Worm (Caenorhabditis elegans) whole organism, L4/young adult: ENCODE results near the gene vha-13.

Experiments
- W03F9.2 ChIP-seq: fragments of 150-350 bp; optimal IDR thresholded peaks from 2 replicates; lab custom pipeline; 2014; ENCODE audit warnings: missing biosample characterization, missing genetic modification characterization
- dao-5 ChIP-seq: sonication (generic microtip); optimal IDR thresholded peaks from 2 replicates; lab custom pipeline; 2016; ENCODE audit warnings: missing genotype, missing genetic modification characterization, moderate library complexity, missing compliant biosample characterization
- him-1 ChIP-seq: sonication (generic microtip); optimal IDR thresholded peaks from 2 replicates; lab custom pipeline; 2016; ENCODE audit warnings: missing genotype, missing genetic modification reagents, missing genetic modification characterization, missing compliant biosample characterization

Gene vha-13

ce11 chrV:14322743-14323142, 28.8 kb upstream of the vha-13 start, which contains the start of gene F47B8.3:
F47B8.3 (minus strand) TSS chrV:14323003.
- TF ChIP-seq him-1 (tag; lab: Kevin White, UChicago) (no peak), W03F9.2 (tag; lab: Kevin White, UChicago) (no peak), dao-5 (tag; lab: Kevin White, UChicago) (no peak)

DNA sequence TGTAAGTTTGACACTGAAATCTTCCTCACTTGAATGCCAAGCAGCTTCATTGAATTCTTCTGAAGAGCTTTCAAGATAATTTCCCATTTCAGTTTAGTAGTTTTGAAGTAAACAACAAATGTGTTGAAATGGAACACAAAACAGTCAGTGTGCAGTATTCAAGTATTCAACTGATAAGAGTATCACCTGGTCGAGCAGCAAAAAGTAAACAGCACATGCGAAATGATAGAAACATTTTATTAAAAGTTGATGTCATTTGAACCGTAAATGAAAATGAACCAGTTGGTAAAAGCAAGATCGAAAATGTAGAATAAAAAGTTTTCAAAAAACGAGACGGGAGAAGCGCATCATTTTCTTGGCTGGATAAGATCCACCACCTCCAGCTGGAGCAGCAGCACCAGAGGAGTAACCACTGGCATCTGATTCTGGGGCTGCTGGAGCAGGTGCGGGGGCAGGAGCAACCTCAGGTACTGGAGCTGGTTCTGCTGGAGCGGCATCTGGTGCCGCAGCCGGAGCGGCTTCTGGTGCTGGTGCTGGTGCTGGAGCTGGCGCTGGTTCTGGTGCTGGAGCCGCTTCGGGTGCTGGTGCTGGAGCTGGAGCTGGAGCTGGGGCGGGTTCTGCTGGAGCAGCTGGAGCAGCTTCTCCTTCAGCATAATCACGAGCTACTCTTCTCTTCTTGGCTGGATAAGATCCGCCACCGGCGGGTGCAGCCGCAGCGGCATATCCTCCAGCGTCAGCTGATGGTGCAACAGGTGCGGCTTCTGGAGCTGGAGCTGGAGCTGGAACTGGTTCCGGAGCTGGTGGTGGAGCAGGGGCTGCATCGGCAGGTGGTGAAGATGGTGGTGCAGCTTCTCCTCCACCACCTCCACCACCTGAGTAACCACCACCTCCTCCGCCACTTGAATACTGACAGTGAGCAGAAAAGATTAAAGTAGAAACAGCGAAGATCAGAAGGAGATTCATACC, 26.7 kb upstream of the vha-13 start, which contains the start of the genes F47B8.4 and F47B8.18:
TSS of gene F47B8.4 (minus strand) at position 172 of the 966 bp plus-strand sequence.
TSS of gene F47B8.18 (minus strand) at position 963 of the 966 bp plus-strand sequence.
- TF ChIP-seq him-1 (tag; lab: Kevin White, UChicago) (no peak), W03F9.2 (tag; lab: Kevin White, UChicago) (no peak), dao-5 (tag; lab: Kevin White, UChicago) (no peak)

- TF ChIP-seq W03F9.2 (tag; lab: Kevin White, UChicago) (no peak), dao-5 (tag; lab: Kevin White, UChicago) (no peak), him-1 (tag; lab: Kevin White, UChicago) (no peak)
These were observed 23.7 kb upstream of the vha-13 start, which contains the start of gene F47B8.5 for ce11 chrV:14327776-14328175. F47B8.5 (minus strand) TSS chrV:14327876.

ce11 chrV:14328806-14329205, 22.7 kb upstream of the vha-13 start, which contains the start of gene pepm-1:
pepm-1 (plus strand) TSS chrV:14329106.
- TF ChIP-seq W03F9.2 (tag; lab: Kevin White, UChicago) (no peak), dao-5 (tag; lab: Kevin White, UChicago) (no peak), him-1 (tag; lab: Kevin White, UChicago) (no peak)

ce11 chrV:14331477-14331876, 20.0 kb upstream of the vha-13 start, which contains the start of gene F47B8.8:
F47B8.8 (plus strand) TSS chrV:14331733.
- no peak for TF ChIP-seq dao-5 (tag; lab: Kevin White, UChicago)
- no peak for TF ChIP-seq him-1 (tag; lab: Kevin White, UChicago)
- no peak for TF ChIP-seq W03F9.2 (tag; lab: Kevin White, UChicago)

DNA sequence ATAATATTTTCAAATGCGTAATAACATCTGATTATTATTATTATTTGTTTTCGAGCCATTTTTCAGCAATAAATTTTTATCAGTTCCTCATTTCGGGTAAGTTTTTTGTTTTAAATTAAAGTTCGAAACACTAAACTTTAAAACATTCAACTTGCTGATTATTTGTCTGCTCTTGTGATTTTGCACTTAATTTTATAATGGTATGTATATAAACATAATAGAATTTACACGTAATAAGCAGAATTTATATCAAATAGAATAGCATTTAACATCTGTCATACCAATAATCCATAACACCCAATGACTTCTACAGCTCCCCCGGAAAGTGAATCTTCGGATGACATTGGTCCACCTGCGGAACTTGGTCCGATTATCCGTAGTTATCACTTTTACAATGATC, 18.4 kb upstream of the vha-13 start, which contains the start of gene srm-4:
TSS of gene srm-4 (plus strand) at position 301 of the 400 bp plus-strand sequence.
- TF ChIP-seq W03F9.2 (tag; lab: Kevin White, UChicago) (no peak), him-1 (tag; lab: Kevin White, UChicago) (no peak), dao-5 (tag; lab: Kevin White, UChicago) (no peak)

DNA sequence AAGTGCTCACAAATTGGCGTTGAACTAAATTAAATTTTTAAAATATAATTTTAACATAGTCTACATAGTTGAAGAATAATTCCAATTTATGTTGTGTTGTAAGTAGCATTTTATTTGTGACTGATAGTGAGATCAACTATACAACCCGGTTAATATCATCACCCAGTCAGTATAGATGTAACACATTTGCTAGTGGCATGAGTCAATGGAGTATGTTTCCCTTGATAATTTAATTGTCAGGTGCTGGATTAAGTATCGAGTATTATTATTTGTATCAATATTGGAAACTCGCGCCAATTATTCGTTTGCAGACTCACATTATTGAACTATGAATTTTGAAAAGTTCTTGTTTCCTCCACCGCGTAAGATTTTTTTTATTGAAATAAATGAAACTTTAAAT, 16.6 kb upstream of the vha-13 start, which contains the start of gene srm-5:
TSS of gene srm-5 (plus strand) at position 301 of the 400 bp plus-strand sequence.
- no peak for TF ChIP-seq W03F9.2 (tag; lab: Kevin White, UChicago)
- no peak for TF ChIP-seq dao-5 (tag; lab: Kevin White, UChicago)
- no peak for TF ChIP-seq him-1 (tag; lab: Kevin White, UChicago)

ce11 chrV:14336655-14337054, 14.9 kb upstream of the vha-13 start, which contains the start of gene srm-6:
srm-6 (plus strand) TSS chrV:14336955.
- TF ChIP-seq W03F9.2 (tag; lab: Kevin White, UChicago) (no peak), him-1 (tag; lab: Kevin White, UChicago) (no peak), dao-5 (tag; lab: Kevin White, UChicago) (no peak)

DNA sequence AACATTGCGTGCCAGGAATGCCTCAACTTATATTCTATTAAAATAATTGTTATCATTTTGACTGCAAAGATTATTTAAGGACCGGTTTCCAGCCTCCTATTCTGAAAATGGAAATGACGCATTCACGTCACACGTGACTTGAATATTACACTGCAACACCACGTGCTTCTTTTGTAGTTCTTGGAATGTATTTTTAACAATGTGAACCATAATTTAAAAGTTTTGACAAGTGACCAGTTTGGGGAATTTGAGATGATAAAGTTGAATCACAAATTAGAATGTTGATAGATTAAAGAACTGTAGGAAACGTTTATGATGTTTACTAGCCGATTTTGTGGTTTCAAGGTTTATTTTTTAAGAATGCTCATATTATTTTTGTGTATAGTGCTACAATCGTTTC, 9.8 kb upstream of the vha-13 start, which contains the start of gene F47B8.10:
TSS of gene F47B8.10 (plus strand) at position 301 of the 400 bp plus-strand sequence.
- TF ChIP-seq him-1 (tag; lab: Kevin White, UChicago) (no peak), W03F9.2 (tag; lab: Kevin White, UChicago) (no peak), dao-5 (tag; lab: Kevin White, UChicago) (no peak)

DNA sequence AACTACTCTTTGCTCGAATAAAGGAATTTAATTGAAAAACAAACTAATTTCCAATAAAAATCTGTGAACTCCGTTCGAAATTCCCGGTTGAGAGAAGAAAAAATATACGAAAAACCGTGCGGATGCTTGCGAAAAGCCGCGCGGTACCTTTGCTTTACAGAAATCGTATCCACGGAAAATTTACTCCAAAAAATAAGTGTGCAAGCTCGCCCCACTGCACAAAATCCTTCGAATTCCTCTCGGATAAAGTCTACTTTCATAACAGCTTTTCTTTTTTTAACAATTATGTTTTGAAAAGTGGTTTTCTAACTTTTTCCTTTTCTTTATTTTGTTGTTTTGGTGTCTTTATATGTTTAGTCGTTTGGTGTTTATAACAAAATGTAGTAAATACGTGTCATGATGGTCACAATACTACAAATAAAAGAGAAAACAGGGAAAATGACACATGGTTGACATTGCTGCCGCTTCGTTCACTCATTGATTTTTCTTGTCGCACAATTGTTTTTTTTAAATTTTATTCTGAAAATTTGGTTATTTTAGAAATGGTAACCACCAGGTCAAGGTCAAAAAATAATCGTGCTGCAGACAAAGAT, 4.2 kb upstream of the vha-13 start, which contains the start of gene cept-2:
TSS of gene cept-2 (plus strand) at position 533 of the 593 bp plus-strand sequence.
- TF ChIP-seq W03F9.2 (tag; lab: Kevin White, UChicago) = peak; percentile 97
- TF ChIP-seq him-1 (tag; lab: Kevin White, UChicago) = peak; percentile 59
- no peak for TF ChIP-seq dao-5 (tag; lab: Kevin White, UChicago)

DNA sequence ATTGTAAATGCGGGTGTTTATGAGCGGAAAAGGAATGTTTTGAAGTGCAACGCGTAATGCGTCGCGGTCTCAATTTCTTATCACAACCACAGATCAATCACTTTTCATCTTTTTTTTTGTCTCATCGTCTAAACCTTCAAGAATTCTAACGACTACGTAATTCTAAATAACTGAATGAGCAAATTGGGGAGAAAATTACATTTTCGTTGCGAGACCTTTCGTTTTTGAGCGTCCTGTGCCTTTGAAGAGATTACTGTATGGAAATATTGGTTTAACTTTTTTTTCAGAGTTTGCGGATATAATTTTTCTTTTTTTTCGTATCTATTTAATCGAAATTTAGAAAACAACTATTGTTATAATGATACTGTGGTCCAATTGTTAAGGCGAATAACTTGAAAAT, 1.0 kb upstream of the vha-13 start:
- TF ChIP-seq him-1 (tag; lab: Kevin White, UChicago) (no peak), W03F9.2 (tag; lab: Kevin White, UChicago) (no peak), dao-5 (tag; lab: Kevin White, UChicago) (no peak)

ce11 chrV:14350949-14351348, 560 bp upstream of the vha-13 start:
- peak; percentile 67 for TF ChIP-seq W03F9.2 (tag; lab: Kevin White, UChicago)
- peak; percentile 50 for TF ChIP-seq him-1 (tag; lab: Kevin White, UChicago)
- no peak for TF ChIP-seq dao-5 (tag; lab: Kevin White, UChicago)
